Worm (Caenorhabditis elegans) whole organism, early embryonic: ENCODE data around the gene srp-6.

ENCODE experiments used
- B0310.2 ChIP-seq: sonication (generic microtip); optimal IDR thresholded peaks from 2 replicates; lab custom pipeline; 2016; ENCODE audit warnings: mild to moderate bottlenecking, missing genetic modification characterization, missing compliant biosample characterization
- ama-1 ChIP-seq: fragments of 150-350 bp; optimal IDR thresholded peaks from 2 replicates; lab custom pipeline; 2014
- ceh-13 ChIP-seq: fragments of 200-800 bp; sonication (Bioruptor generic); optimal IDR thresholded peaks from 2 replicates; lab custom pipeline; 2018; ENCODE audit warnings: mild to moderate bottlenecking, missing genetic modification characterization, missing compliant biosample characterization
- ets-7 ChIP-seq: sonication (generic microtip); optimal IDR thresholded peaks from 2 replicates; lab custom pipeline; 2016; ENCODE audit warnings: missing genotype, missing genetic modification characterization, missing compliant biosample characterization
- flt-1 ChIP-seq: fragments of 200-800 bp; sonication (Bioruptor generic); IDR thresholded peaks from 2 replicates; pipeline ENCODE4 v1.3.6; 2022; ENCODE audit warnings: missing genetic modification characterization, missing compliant biosample characterization
- hmg-4 ChIP-seq: fragments of 200-800 bp; sonication (Bioruptor generic); optimal IDR thresholded peaks from 2 replicates; lab custom pipeline; 2018; ENCODE audit warnings: mild to moderate bottlenecking, missing genetic modification characterization, missing compliant biosample characterization
- pes-1 ChIP-seq: fragments of 200-800 bp; sonication (Bioruptor generic); IDR thresholded peaks from 2 replicates; pipeline ENCODE4 v1.3.6; 2022; ENCODE audit warnings: missing genetic modification reagents, missing genetic modification characterization, missing compliant biosample characterization
- sea-1 ChIP-seq: fragments of 200-800 bp; sonication (Bioruptor generic); conservative IDR thresholded peaks from 2 replicates; pipeline ENCODE4 v1.3.6; 2022; ENCODE audit warnings: missing genetic modification characterization, missing compliant biosample characterization
- tbx-11 ChIP-seq: fragments of 200-800 bp; sonication (Bioruptor generic); IDR thresholded peaks from 2 replicates; pipeline ENCODE4 v1.3.6; 2022; ENCODE audit warnings: missing genetic modification characterization, missing compliant biosample characterization
- tbx-37 ChIP-seq: fragments of 200-800 bp; sonication (Bioruptor generic); conservative IDR thresholded peaks from 2 replicates; pipeline ENCODE4 v1.3.6; 2022; ENCODE audit warnings: missing genetic modification reagents, missing genetic modification characterization, missing compliant biosample characterization
- tra-4 ChIP-seq: sonication (generic microtip); optimal IDR thresholded peaks from 2 replicates; lab custom pipeline; 2017; ENCODE audit warnings: missing genetic modification characterization, missing compliant biosample characterization

DNA sequence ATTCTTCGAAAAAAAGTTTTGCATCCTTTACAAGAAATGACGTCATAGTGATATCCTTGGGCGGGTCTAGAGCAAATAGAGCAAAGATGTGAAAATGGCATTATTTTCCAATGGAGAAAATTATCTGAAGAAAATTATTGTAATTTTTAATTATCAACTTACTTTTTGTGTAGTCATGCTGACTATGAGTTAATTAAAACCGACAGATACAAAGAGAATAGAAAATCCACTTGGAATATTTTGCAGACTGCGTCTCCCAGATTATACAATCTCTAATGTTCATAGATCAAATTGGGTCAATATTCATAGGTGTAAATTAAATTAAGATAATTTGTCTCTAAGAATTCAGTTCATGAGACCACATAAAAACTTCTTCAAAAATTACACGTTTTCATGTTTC is 36.4 kb downstream of the srp-6 start, which contains the start of gene nhr-149:
- no peak for TF ChIP-seq tbx-37 (GFP tag; lab: Robert Waterston, UW)
- TF ChIP-seq ceh-13 (GFP tag; lab: Kevin White, UChicago), result no peak
- TF ChIP-seq ama-1 (lab: Kevin White, UChicago), result no peak
- no peak for TF ChIP-seq flt-1 (GFP tag; lab: Robert Waterston, UW)
- TF ChIP-seq B0310.2 (tag; lab: Kevin White, UChicago), result no peak
- TF ChIP-seq tra-4 (tag; lab: Kevin White, UChicago), result no peak
- no peak for TF ChIP-seq sea-1 (GFP tag; lab: Robert Waterston, UW)
- TF ChIP-seq ets-7 (tag; lab: Kevin White, UChicago), result no peak
- TF ChIP-seq pes-1 (GFP tag; lab: Robert Waterston, UW), result no peak
- TF ChIP-seq hmg-4 (GFP tag; lab: Kevin White, UChicago), result no peak
- no peak for TF ChIP-seq tbx-11 (GFP tag; lab: Robert Waterston, UW)
